Fruit fly (Drosophila melanogaster): ENCODE results near the gene alphaCOP.

DNA sequence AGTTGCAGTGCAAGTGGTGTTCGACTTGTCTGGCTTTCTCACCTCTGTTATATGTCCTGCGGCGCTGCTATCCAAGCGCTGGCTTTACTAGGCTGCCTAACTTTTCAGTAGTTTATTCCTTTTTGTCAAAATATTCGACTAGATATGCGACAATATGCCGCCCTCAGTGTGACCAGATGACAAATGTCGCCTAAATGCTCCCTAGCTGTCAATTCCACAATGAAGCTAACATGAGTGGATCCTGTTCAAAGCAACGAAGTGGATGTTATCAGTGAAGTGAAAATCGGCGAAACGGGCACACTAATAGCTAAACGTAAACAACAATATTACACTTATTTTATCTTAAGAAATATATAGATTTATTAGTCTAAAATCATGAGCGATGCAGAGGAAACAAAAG is 19.9 kb upstream of the alphaCOP start, which contains the start of the genes Srrm234 and CG7974:
- TF ChIP-seq EcR (GFP tag; optimal IDR thresholded peaks at IDR 0.05) (no peak), CG8478 (optimal IDR thresholded peaks at IDR 0.05) (no peak)
